Worm (Caenorhabditis elegans): ENCODE results near the gene Y44F5A.1.

Y44F5A.1 gene

ce11 chrIII:4269220-4269935 is 21.9 kb upstream of the Y44F5A.1 start, which contains the start of the genes sftb-1 and R10E4.1:
sftb-1 (minus strand) TSS chrIII:4269270.
R10E4.1 (plus strand) TSS chrIII:4269743.
- TF ChIP-seq B0310.2 (tag; optimal IDR thresholded peaks at IDR 0.05) (no peak), ama-1 (optimal IDR thresholded peaks at IDR 0.05) (no peak), hmbx-1 (tag; optimal IDR thresholded peaks at IDR 0.05) (no peak), F13C5.2 (tag; optimal IDR thresholded peaks at IDR 0.05) (peak; percentile 2)

- TF ChIP-seq B0310.2 (tag; optimal IDR thresholded peaks at IDR 0.05) (no peak), sea-1 (GFP tag; conservative IDR thresholded peaks at IDR 0.05) (no peak), ceh-36 (tag; optimal IDR thresholded peaks at IDR 0.05) (no peak), F13C5.2 (tag; optimal IDR thresholded peaks at IDR 0.05) (no peak), hmbx-1 (tag; optimal IDR thresholded peaks at IDR 0.05) (no peak), hmg-4 (GFP tag; optimal IDR thresholded peaks at IDR 0.05) (no peak), hnd-1 (tag; optimal IDR thresholded peaks at IDR 0.05) (no peak), scrt-1 (GFP tag; IDR thresholded peaks at IDR 0.05) (no peak), ets-7 (tag; optimal IDR thresholded peaks at IDR 0.05) (no peak), aly-1 (tag; optimal IDR thresholded peaks at IDR 0.05) (no peak), flt-1 (GFP tag; IDR thresholded peaks at IDR 0.05) (no peak)
Measured at ce11 chrIII:4265892-4266291, 18.4 kb upstream of the Y44F5A.1 start.

ce11 chrIII:4263048-4263447 is 15.6 kb upstream of the Y44F5A.1 start, which contains the start of gene T08A11.1:
T08A11.1 (minus strand) TSS chrIII:4263148.
- TF ChIP-seq hmg-4 (GFP tag; optimal IDR thresholded peaks at IDR 0.05) (no peak), ceh-13 (GFP tag; optimal IDR thresholded peaks at IDR 0.05) (no peak), ama-1 (optimal IDR thresholded peaks at IDR 0.05) (no peak), scrt-1 (GFP tag; IDR thresholded peaks at IDR 0.05) (no peak), tbx-37 (GFP tag; conservative IDR thresholded peaks at IDR 0.05) (no peak), F13C5.2 (tag; optimal IDR thresholded peaks at IDR 0.05) (no peak), B0310.2 (tag; optimal IDR thresholded peaks at IDR 0.05) (no peak), hmbx-1 (tag; optimal IDR thresholded peaks at IDR 0.05) (no peak), sea-1 (GFP tag; conservative IDR thresholded peaks at IDR 0.05) (no peak), ets-7 (tag; optimal IDR thresholded peaks at IDR 0.05) (no peak), hnd-1 (tag; optimal IDR thresholded peaks at IDR 0.05) (no peak), pes-1 (GFP tag; IDR thresholded peaks at IDR 0.05) (no peak), aly-1 (tag; optimal IDR thresholded peaks at IDR 0.05) (no peak), ceh-36 (tag; optimal IDR thresholded peaks at IDR 0.05) (no peak)

ce11 chrIII:4257896-4258295 is 10.4 kb upstream of the Y44F5A.1 start:
- no peak for TF ChIP-seq hnd-1 (tag; optimal IDR thresholded peaks at IDR 0.05)
- no peak for TF ChIP-seq tra-4 (tag; optimal IDR thresholded peaks at IDR 0.05)
- TF ChIP-seq sea-1 (GFP tag; conservative IDR thresholded peaks at IDR 0.05) = no peak
- TF ChIP-seq ceh-36 (tag; optimal IDR thresholded peaks at IDR 0.05) = no peak
- no peak for TF ChIP-seq aly-1 (tag; optimal IDR thresholded peaks at IDR 0.05)
- TF ChIP-seq pes-1 (GFP tag; IDR thresholded peaks at IDR 0.05) = no peak
- TF ChIP-seq B0310.2 (tag; optimal IDR thresholded peaks at IDR 0.05) = no peak
- no peak for TF ChIP-seq scrt-1 (GFP tag; IDR thresholded peaks at IDR 0.05)
- no peak for TF ChIP-seq ets-7 (tag; optimal IDR thresholded peaks at IDR 0.05)
- no peak for TF ChIP-seq tbx-37 (GFP tag; conservative IDR thresholded peaks at IDR 0.05)
- TF ChIP-seq hmg-4 (GFP tag; optimal IDR thresholded peaks at IDR 0.05) = no peak
- no peak for TF ChIP-seq hmbx-1 (tag; optimal IDR thresholded peaks at IDR 0.05)
- no peak for TF ChIP-seq ceh-13 (GFP tag; optimal IDR thresholded peaks at IDR 0.05)
- TF ChIP-seq flt-1 (GFP tag; IDR thresholded peaks at IDR 0.05) = no peak

- no peak for TF ChIP-seq tbx-37 (GFP tag; conservative IDR thresholded peaks at IDR 0.05)
- TF ChIP-seq flt-1 (GFP tag; IDR thresholded peaks at IDR 0.05) = no peak
- TF ChIP-seq hmg-4 (GFP tag; optimal IDR thresholded peaks at IDR 0.05) = no peak
- TF ChIP-seq hnd-1 (tag; optimal IDR thresholded peaks at IDR 0.05) = no peak
- no peak for TF ChIP-seq B0310.2 (tag; optimal IDR thresholded peaks at IDR 0.05)
- TF ChIP-seq F13C5.2 (tag; optimal IDR thresholded peaks at IDR 0.05) = no peak
- no peak for TF ChIP-seq pes-1 (GFP tag; IDR thresholded peaks at IDR 0.05)
- TF ChIP-seq ets-7 (tag; optimal IDR thresholded peaks at IDR 0.05) = no peak
- no peak for TF ChIP-seq aly-1 (tag; optimal IDR thresholded peaks at IDR 0.05)
- TF ChIP-seq ceh-36 (tag; optimal IDR thresholded peaks at IDR 0.05) = no peak
- TF ChIP-seq scrt-1 (GFP tag; IDR thresholded peaks at IDR 0.05) = no peak
- no peak for TF ChIP-seq tra-4 (tag; optimal IDR thresholded peaks at IDR 0.05)
Measured at ce11 chrIII:4244285-4244684, 3.2 kb downstream of the Y44F5A.1 start, which contains the start of gene zhit-2. zhit-2 (minus strand) TSS chrIII:4244385.

- TF ChIP-seq scrt-1 (GFP tag; IDR thresholded peaks at IDR 0.05) = no peak
- no peak for TF ChIP-seq F13C5.2 (tag; optimal IDR thresholded peaks at IDR 0.05)
- no peak for TF ChIP-seq hmg-4 (GFP tag; optimal IDR thresholded peaks at IDR 0.05)
Measured at ce11 chrIII:4243461-4243860, 4.0 kb downstream of the Y44F5A.1 start, which contains the start of gene mrpl-21. mrpl-21 (minus strand) TSS chrIII:4243561.

- no peak for TF ChIP-seq ceh-36 (tag; optimal IDR thresholded peaks at IDR 0.05)
- TF ChIP-seq hmg-4 (GFP tag; optimal IDR thresholded peaks at IDR 0.05) = no peak
- TF ChIP-seq ets-7 (tag; optimal IDR thresholded peaks at IDR 0.05) = no peak
Measured at ce11 chrIII:4242225-4242862, 5.1 kb downstream of the Y44F5A.1 start, which contains the start of gene F43C1.7. F43C1.7 (minus strand) TSS chrIII:4242575.

- TF ChIP-seq tbx-37 (GFP tag; conservative IDR thresholded peaks at IDR 0.05) = no peak; the same call in 1 of the 2 replicates
- no peak for TF ChIP-seq flt-1 (GFP tag; IDR thresholded peaks at IDR 0.05)
- no peak for TF ChIP-seq ets-7 (tag; optimal IDR thresholded peaks at IDR 0.05)
- TF ChIP-seq ceh-36 (tag; optimal IDR thresholded peaks at IDR 0.05) = no peak
- no peak for TF ChIP-seq aly-1 (tag; optimal IDR thresholded peaks at IDR 0.05)
- no peak for TF ChIP-seq ama-1 (optimal IDR thresholded peaks at IDR 0.05)
- no peak for TF ChIP-seq F13C5.2 (tag; optimal IDR thresholded peaks at IDR 0.05)
- no peak for TF ChIP-seq hnd-1 (tag; optimal IDR thresholded peaks at IDR 0.05)
- no peak for TF ChIP-seq hmbx-1 (tag; optimal IDR thresholded peaks at IDR 0.05)
- TF ChIP-seq sea-1 (GFP tag; conservative IDR thresholded peaks at IDR 0.05) = no peak
- TF ChIP-seq B0310.2 (tag; optimal IDR thresholded peaks at IDR 0.05) = no peak
- no peak for TF ChIP-seq pes-1 (GFP tag; IDR thresholded peaks at IDR 0.05)
- no peak for TF ChIP-seq ceh-13 (GFP tag; optimal IDR thresholded peaks at IDR 0.05)
- TF ChIP-seq tbx-11 (GFP tag; IDR thresholded peaks at IDR 0.05) = no peak
- TF ChIP-seq hmg-4 (GFP tag; optimal IDR thresholded peaks at IDR 0.05) = no peak
- TF ChIP-seq tra-4 (tag; optimal IDR thresholded peaks at IDR 0.05) = no peak
Measured at ce11 chrIII:4241181-4241580, 6.3 kb downstream of the Y44F5A.1 start.
